Fruit fly (Drosophila melanogaster): Measurements from ENCODE around the gene pll.

- TF ChIP-seq CG8478 (optimal IDR thresholded peaks at IDR 0.05) (no peak), Dll (optimal IDR thresholded peaks at IDR 0.05) (no peak), usp (GFP tag; optimal IDR thresholded peaks at IDR 0.05) (no peak)
Observed at dm6 chr3R:27209561-27210275, 43.3 kb downstream of the pll start.

Data from whole organism.